Worm (Caenorhabditis elegans): Measurements from ENCODE around the gene cpx-2.

ce11 chrX:13090665-13091064, 19.6 kb upstream of the cpx-2 start, which contains the start of gene R03G8.3:
- TF ChIP-seq D1046.2 (GFP tag; IDR thresholded peaks at IDR 0.05) (no peak), nhr-28 (tag; optimal IDR thresholded peaks at IDR 0.05) (no peak), nhr-11 (tag; optimal IDR thresholded peaks at IDR 0.05) (no peak), zfp-3 (GFP tag; conservative IDR thresholded peaks at IDR 0.05) (no peak), pha-4 (GFP tag; IDR thresholded peaks at IDR 0.05) (no peak), pha-4 (tag; optimal IDR thresholded peaks at IDR 0.05) (no peak), egl-43 (GFP tag; IDR thresholded peaks at IDR 0.05) (no peak), madf-5 (GFP tag; IDR thresholded peaks at IDR 0.05) (no peak), duxl-1 (tag; optimal IDR thresholded peaks at IDR 0.05; ENCODE audit: poor library complexity) (no peak), lsy-2 (tag; optimal IDR thresholded peaks at IDR 0.05) (no peak), nhr-77 (tag; optimal IDR thresholded peaks at IDR 0.05) (no peak), aly-2 (tag; optimal IDR thresholded peaks at IDR 0.05) (no peak), set-16 (GFP tag; IDR thresholded peaks at IDR 0.05) (no peak), lin-39 (tag; optimal IDR thresholded peaks at IDR 0.05) (no peak)

Data from whole organism, L4 larva.